Worm (Caenorhabditis elegans) whole organism, mixed stage, embryonic: Measurements from ENCODE around the gene syg-1.

Experiments used
- ces-1 ChIP-seq: fragments of 150-350 bp; optimal IDR thresholded peaks from 2 replicates; lab custom pipeline; 2014; ENCODE audit warnings: missing biosample characterization, missing genetic modification reagents, missing genetic modification characterization
- cnd-1 ChIP-seq: fragments of 200-800 bp; sonication (Bioruptor generic); optimal IDR thresholded peaks from 2 replicates; lab custom pipeline; 2018; ENCODE audit warnings: mild to moderate bottlenecking, missing genetic modification characterization, missing compliant biosample characterization
- elt-3 ChIP-seq: fragments of 150-350 bp; optimal IDR thresholded peaks from 2 replicates; lab custom pipeline; 2014; ENCODE audit warnings: missing biosample characterization, missing genetic modification characterization
- ham-2 ChIP-seq: fragments of 200-800 bp; sonication (Bioruptor generic); optimal IDR thresholded peaks from 2 replicates; lab custom pipeline; 2018; ENCODE audit warnings: mild to moderate bottlenecking, missing genetic modification characterization, missing compliant biosample characterization
- lin-13 ChIP-seq: fragments of 150-350 bp; optimal IDR thresholded peaks from 2 replicates; lab custom pipeline; 2014; ENCODE audit warnings: missing biosample characterization, missing genetic modification characterization
- mab-5 ChIP-seq: fragments of 150-350 bp; optimal IDR thresholded peaks from 2 replicates; lab custom pipeline; 2014; ENCODE audit warnings: missing biosample characterization, missing genetic modification characterization
- mep-1 ChIP-seq: fragments of 150-350 bp; optimal IDR thresholded peaks from 2 replicates; lab custom pipeline; 2017; ENCODE audit warnings: missing biosample characterization, missing genetic modification reagents, missing genetic modification characterization, inconsistent platforms
- nhr-2 ChIP-seq: fragments of 150-350 bp; optimal IDR thresholded peaks from 2 replicates; lab custom pipeline; 2014; ENCODE audit warnings: missing biosample characterization, missing genetic modification characterization
- nhr-237 ChIP-seq: fragments of 150-350 bp; optimal IDR thresholded peaks from 2 replicates; lab custom pipeline; 2014; ENCODE audit warnings: missing biosample characterization, missing genetic modification characterization
- nhr-76 ChIP-seq: sonication (generic microtip); optimal IDR thresholded peaks from 2 replicates; lab custom pipeline; 2017; ENCODE audit warnings: missing biosample characterization, missing genetic modification characterization
- pha-4 ChIP-seq: fragments of 150-350 bp; optimal IDR thresholded peaks from 2 replicates; lab custom pipeline; 2018; ENCODE audit warnings: missing biosample characterization, missing genetic modification reagents, missing genetic modification characterization
- snpc-4 ChIP-seq: fragments of 150-350 bp; optimal IDR thresholded peaks from 2 replicates; lab custom pipeline; 2014; ENCODE audit warnings: missing biosample characterization, missing genetic modification characterization
- unc-39 ChIP-seq: fragments of 150-350 bp; optimal IDR thresholded peaks from 2 replicates; lab custom pipeline; 2014; ENCODE audit warnings: missing biosample characterization, missing genetic modification characterization
- unc-62 ChIP-seq: fragments of 150-350 bp; optimal IDR thresholded peaks from 2 replicates; lab custom pipeline; 2014; ENCODE audit warnings: missing biosample characterization, missing genetic modification reagents, missing genetic modification characterization

DNA sequence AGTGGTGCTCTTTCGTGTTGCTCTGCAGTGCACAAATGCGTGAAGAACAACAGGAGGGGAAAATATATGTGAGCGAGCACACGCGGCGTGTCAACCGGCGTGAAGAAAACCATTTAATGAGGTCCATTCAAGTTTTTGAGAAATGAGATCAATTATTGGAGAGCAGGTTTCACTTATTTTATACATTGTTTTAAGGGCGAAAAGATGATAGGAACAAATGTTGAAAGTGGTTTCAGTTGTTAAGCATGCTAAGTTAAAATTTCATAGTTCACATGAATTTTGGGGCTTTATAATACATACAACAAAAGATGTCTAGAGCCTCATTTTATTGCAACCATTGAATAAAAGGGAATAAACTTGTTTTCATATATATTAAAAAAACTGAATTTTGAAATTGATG lies 36.3 kb downstream of the syg-1 start, which contains the start of gene K02E10.5:
- TF ChIP-seq lin-13 (tag; lab: Kevin White, UChicago) = no peak
- TF ChIP-seq ham-2 = no peak
- no peak for TF ChIP-seq nhr-76
- no peak for TF ChIP-seq snpc-4 (tag; lab: Kevin White, UChicago)
- TF ChIP-seq unc-62 (GFP tag; lab: Kevin White, UChicago) = no peak
- TF ChIP-seq pha-4 (tag; lab: Kevin White, UChicago) = no peak
- no peak for TF ChIP-seq mab-5 (tag; lab: Kevin White, UChicago)
- no peak for TF ChIP-seq nhr-2
- TF ChIP-seq nhr-237 (tag; lab: Kevin White, UChicago) = no peak
- no peak for TF ChIP-seq unc-39 (tag; lab: Kevin White, UChicago)
- no peak for TF ChIP-seq mep-1 (tag; lab: Kevin White, UChicago)
- TF ChIP-seq ces-1 (GFP tag; lab: Kevin White, UChicago) = no peak
- no peak for TF ChIP-seq cnd-1 (tag; lab: Kevin White, UChicago)
- no peak for TF ChIP-seq elt-3
